Worm (Caenorhabditis elegans) whole organism, late embryonic: ENCODE data around the gene slc-17.4.

Source experiments
- C08G9.2 ChIP-seq: sonication (generic microtip); optimal IDR thresholded peaks from 2 replicates; lab custom pipeline; 2016; ENCODE audit warnings: mild to moderate bottlenecking, missing genetic modification characterization, moderate library complexity, missing compliant biosample characterization
- C38D4.7 ChIP-seq: fragments of 200-800 bp; sonication (Bioruptor generic); optimal IDR thresholded peaks from 2 replicates; lab custom pipeline; 2018; ENCODE audit warnings: mild to moderate bottlenecking, missing genetic modification characterization, moderate library complexity, missing compliant biosample characterization
- F13H6.1 ChIP-seq: sonication (generic microtip); optimal IDR thresholded peaks from 2 replicates; lab custom pipeline; 2016; ENCODE audit warnings: missing genetic modification characterization, missing compliant biosample characterization
- ahr-1 ChIP-seq: sonication (generic microtip); optimal IDR thresholded peaks from 2 replicates; lab custom pipeline; 2016; ENCODE audit warnings: missing genetic modification characterization, missing compliant biosample characterization
- ceh-14 ChIP-seq: sonication (generic microtip); optimal IDR thresholded peaks from 2 replicates; lab custom pipeline; 2016; ENCODE audit warnings: missing genotype, missing genetic modification characterization, missing compliant biosample characterization
- ceh-18 ChIP-seq: sonication (generic microtip); optimal IDR thresholded peaks from 2 replicates; lab custom pipeline; 2016; ENCODE audit warnings: missing genetic modification characterization, missing compliant biosample characterization
- ceh-19 ChIP-seq: fragments of 200-800 bp; sonication (Bioruptor generic); optimal IDR thresholded peaks from 2 replicates; lab custom pipeline; 2018; ENCODE audit warnings: mild to moderate bottlenecking, missing genetic modification characterization, missing compliant biosample characterization
- ceh-2 ChIP-seq: sonication (generic microtip); optimal IDR thresholded peaks from 2 replicates; lab custom pipeline; 2016; ENCODE audit warnings: missing genotype, missing genetic modification characterization, missing compliant biosample characterization
- ceh-22 ChIP-seq: sonication (generic microtip); optimal IDR thresholded peaks from 2 replicates; lab custom pipeline; 2017; ENCODE audit warnings: missing biosample characterization, missing genetic modification characterization
- ceh-24 ChIP-seq: sonication (generic microtip); optimal IDR thresholded peaks from 2 replicates; lab custom pipeline; 2016; ENCODE audit warnings: mild to moderate bottlenecking, missing genetic modification characterization, missing compliant biosample characterization
- ceh-31 ChIP-seq: sonication (generic microtip); optimal IDR thresholded peaks from 2 replicates; lab custom pipeline; 2016; ENCODE audit warnings: missing genetic modification characterization, missing compliant biosample characterization
- ceh-34 ChIP-seq: sonication (generic microtip); optimal IDR thresholded peaks from 2 replicates; lab custom pipeline; 2016; ENCODE audit warnings: mild to moderate bottlenecking, missing genetic modification characterization, missing compliant biosample characterization
- ceh-45 ChIP-seq: fragments of 200-800 bp; sonication (Bioruptor generic); IDR thresholded peaks from 2 replicates; pipeline ENCODE4 v1.3.6; 2022; ENCODE audit warnings: missing genetic modification reagents, missing genetic modification characterization, missing compliant biosample characterization
- ceh-48 ChIP-seq: sonication (generic microtip); optimal IDR thresholded peaks from 2 replicates; lab custom pipeline; 2016; ENCODE audit warnings: missing genetic modification characterization, inconsistent platforms, missing compliant biosample characterization
- ceh-6 ChIP-seq: fragments of 200-800 bp; sonication (Bioruptor generic); optimal IDR thresholded peaks from 2 replicates; lab custom pipeline; 2018; ENCODE audit warnings: mild to moderate bottlenecking, missing genetic modification characterization, missing compliant biosample characterization
- ceh-9 ChIP-seq: sonication (generic microtip); optimal IDR thresholded peaks from 2 replicates; lab custom pipeline; 2016; ENCODE audit warnings: mild to moderate bottlenecking, missing genetic modification characterization, inconsistent platforms, missing compliant biosample characterization
- dve-1 ChIP-seq: sonication (generic microtip); optimal IDR thresholded peaks from 2 replicates; lab custom pipeline; 2017; ENCODE audit warnings: antibody characterized with exemption, mild to moderate bottlenecking, missing genetic modification characterization, missing compliant biosample characterization
- elt-4 ChIP-seq: sonication (generic microtip); optimal IDR thresholded peaks from 2 replicates; lab custom pipeline; 2016; ENCODE audit warnings: missing genetic modification characterization, missing compliant biosample characterization
- ets-4 ChIP-seq: sonication (generic microtip); optimal IDR thresholded peaks from 2 replicates; lab custom pipeline; 2016; ENCODE audit warnings: missing genetic modification characterization, missing compliant biosample characterization
- fax-1 ChIP-seq: sonication (generic microtip); optimal IDR thresholded peaks from 2 replicates; lab custom pipeline; 2016; ENCODE audit warnings: missing genotype, missing genetic modification characterization, missing compliant biosample characterization
- fkh-10 ChIP-seq: fragments of 150-350 bp; optimal IDR thresholded peaks from 2 replicates; lab custom pipeline; 2014; ENCODE audit warnings: missing biosample characterization, missing genetic modification reagents, missing genetic modification characterization
- fkh-6 ChIP-seq: sonication (generic microtip); optimal IDR thresholded peaks from 2 replicates; lab custom pipeline; 2016; ENCODE audit warnings: missing genetic modification characterization, missing compliant biosample characterization
- gmeb-2 ChIP-seq: sonication (generic microtip); optimal IDR thresholded peaks from 2 replicates; lab custom pipeline; 2016; ENCODE audit warnings: missing genetic modification characterization, inconsistent platforms, missing compliant biosample characterization
- hlh-13 ChIP-seq: fragments of 200-800 bp; sonication (Bioruptor generic); optimal IDR thresholded peaks from 2 replicates; lab custom pipeline; 2018; ENCODE audit warnings: mild to moderate bottlenecking, missing genetic modification characterization, missing compliant biosample characterization
- hlh-30 ChIP-seq: sonication (generic microtip); optimal IDR thresholded peaks from 2 replicates; lab custom pipeline; 2017; ENCODE audit warnings: antibody characterized with exemption, missing genetic modification characterization, missing compliant biosample characterization; ENCODE audit not compliant: insufficient read depth
- lim-6 ChIP-seq: sonication (generic microtip); optimal IDR thresholded peaks from 2 replicates; lab custom pipeline; 2016; ENCODE audit warnings: missing genetic modification characterization, missing compliant biosample characterization
- lin-11 ChIP-seq: fragments of 200-800 bp; sonication (Bioruptor generic); optimal IDR thresholded peaks from 2 replicates; lab custom pipeline; 2018; ENCODE audit warnings: mild to moderate bottlenecking, missing genetic modification characterization, missing compliant biosample characterization
- madf-2 ChIP-seq: sonication (generic microtip); optimal IDR thresholded peaks from 2 replicates; lab custom pipeline; 2017; ENCODE audit warnings: missing genetic modification characterization, missing compliant biosample characterization
- mec-3 ChIP-seq: sonication (generic microtip); optimal IDR thresholded peaks from 2 replicates; lab custom pipeline; 2016; ENCODE audit warnings: borderline replicate concordance, missing genetic modification characterization, missing compliant biosample characterization
- nfya-1 ChIP-seq: sonication (generic microtip); optimal IDR thresholded peaks from 2 replicates; lab custom pipeline; 2017; ENCODE audit warnings: missing genetic modification characterization, mild to moderate bottlenecking, missing compliant biosample characterization, antibody characterized with exemption, moderate library complexity
- nhr-11 ChIP-seq: fragments of 150-350 bp; optimal IDR thresholded peaks from 2 replicates; lab custom pipeline; 2014; ENCODE audit warnings: missing biosample characterization, missing genetic modification characterization
- nhr-232 ChIP-seq: sonication (generic microtip); optimal IDR thresholded peaks from 2 replicates; lab custom pipeline; 2016; ENCODE audit warnings: missing genetic modification characterization, missing compliant biosample characterization
- pag-3 ChIP-seq: sonication (generic microtip); optimal IDR thresholded peaks from 2 replicates; lab custom pipeline; 2016; ENCODE audit warnings: missing compliant biosample characterization, missing genetic modification characterization, borderline replicate concordance
- pat-9 ChIP-seq: fragments of 200-800 bp; sonication (Bioruptor generic); optimal IDR thresholded peaks from 2 replicates; lab custom pipeline; 2018; ENCODE audit warnings: mild to moderate bottlenecking, missing genetic modification characterization, moderate library complexity, missing compliant biosample characterization
- pax-1 ChIP-seq: fragments of 150-350 bp; optimal IDR thresholded peaks from 2 replicates; lab custom pipeline; 2014; ENCODE audit warnings: missing biosample characterization, missing genetic modification characterization
- pha-2 ChIP-seq: sonication (generic microtip); optimal IDR thresholded peaks from 2 replicates; lab custom pipeline; 2017; ENCODE audit warnings: mild to moderate bottlenecking, missing genetic modification characterization, missing compliant biosample characterization
- pqm-1 ChIP-seq: sonication (generic microtip); optimal IDR thresholded peaks from 2 replicates; lab custom pipeline; 2016; ENCODE audit warnings: missing genetic modification characterization, missing compliant biosample characterization
- pros-1 ChIP-seq: fragments of 150-350 bp; optimal IDR thresholded peaks from 2 replicates; lab custom pipeline; 2014; ENCODE audit warnings: missing biosample characterization, missing genetic modification reagents, missing genetic modification characterization
- sox-2 ChIP-seq: fragments of 200-800 bp; sonication (Bioruptor generic); IDR thresholded peaks from 2 replicates; pipeline ENCODE4 v1.3.6; 2022; ENCODE audit warnings: missing genetic modification reagents, missing genetic modification characterization, missing compliant biosample characterization
- unc-3 ChIP-seq, 2 experiments: fragments of 200-800 bp in 1 of 2; sonication (Bioruptor generic) in 1 of 2; sonication (generic microtip) in 1 of 2; conservative IDR thresholded peaks in 1 of 2; optimal IDR thresholded peaks in 1 of 2; 2 replicates each; pipeline versions ENCODE4 v1.3.6 to Lab custom; 2016 to 2022; ENCODE audit warnings: missing compliant biosample characterization in 2 of 2, missing genetic modification characterization in 2 of 2, missing genetic modification reagents in 1 of 2
- unc-55 ChIP-seq: sonication (generic microtip); optimal IDR thresholded peaks from 2 replicates; lab custom pipeline; 2017; ENCODE audit warnings: missing biosample characterization, missing genetic modification reagents, missing genetic modification characterization
- unc-86 ChIP-seq: sonication (generic microtip); optimal IDR thresholded peaks from 2 replicates; lab custom pipeline; 2016; ENCODE audit warnings: missing genetic modification characterization, missing compliant biosample characterization
- ztf-16 ChIP-seq: sonication (generic microtip); optimal IDR thresholded peaks from 2 replicates; lab custom pipeline; 2017; ENCODE audit warnings: missing genetic modification characterization, missing compliant biosample characterization

Gene slc-17.4

DNA sequence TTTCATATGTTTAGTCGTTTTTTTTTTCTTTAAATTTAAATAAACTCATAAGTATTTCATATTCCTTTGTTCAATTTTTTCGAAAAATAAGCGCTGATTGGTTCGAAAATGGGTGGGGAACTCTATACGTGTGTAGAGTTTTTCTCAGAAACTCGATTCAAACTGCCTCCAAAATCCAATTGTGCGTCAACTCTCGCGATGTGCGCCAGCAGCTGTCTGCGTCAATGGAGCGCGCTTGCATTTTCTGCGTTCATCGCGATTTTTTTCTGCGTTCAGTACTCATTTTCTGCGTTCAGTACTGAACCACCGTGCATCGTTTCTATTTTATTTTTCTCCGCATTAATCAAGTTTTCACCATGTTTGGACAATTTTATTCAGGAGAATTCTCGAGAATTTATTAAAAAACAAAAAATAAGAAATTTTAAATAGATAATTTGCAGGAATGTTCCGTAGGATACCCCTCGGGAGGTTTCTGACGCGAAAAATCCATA lies 41.8 kb downstream of the slc-17.4 start, which contains the start of gene eelo-2 (continued):
- TF ChIP-seq unc-3 (GFP tag; conservative IDR thresholded peaks at IDR 0.05; lab: Robert Waterston, UW), result peak; percentile 37; the same call in 1 of the 2 replicates
- TF ChIP-seq unc-3 (tag; optimal IDR thresholded peaks at IDR 0.05; lab: Kevin White, UChicago), result peak; percentile 30
- peak; percentile 93 for TF ChIP-seq nfya-1 (tag; lab: Kevin White, UChicago)
- TF ChIP-seq ceh-48 (tag; lab: Kevin White, UChicago), result peak; percentile 50
- peak; percentile 63 for TF ChIP-seq unc-86
- TF ChIP-seq lim-6 (tag; lab: Kevin White, UChicago), result peak; percentile 47
- TF ChIP-seq madf-2 (tag; lab: Kevin White, UChicago), result peak; percentile 33
- peak; percentile 49 for TF ChIP-seq ceh-14 (tag; lab: Kevin White, UChicago)
- TF ChIP-seq ztf-16 (tag; lab: Kevin White, UChicago), result peak; percentile 69
- no peak for TF ChIP-seq ceh-9 (tag; lab: Kevin White, UChicago)
- TF ChIP-seq ceh-34 (tag; lab: Kevin White, UChicago), result peak; percentile 83
- TF ChIP-seq F13H6.1 (tag; lab: Kevin White, UChicago), result peak; percentile 35
- peak; percentile 49 for TF ChIP-seq ceh-2 (tag; lab: Kevin White, UChicago)
- TF ChIP-seq hlh-13 (GFP tag; lab: Kevin White, UChicago), result no peak
- TF ChIP-seq C08G9.2 (tag; lab: Kevin White, UChicago), result peak; percentile 46
- TF ChIP-seq ceh-6 (GFP tag; lab: Kevin White, UChicago), result peak; percentile 53
- peak; percentile 69 for TF ChIP-seq ets-4 (tag; lab: Kevin White, UChicago)
- TF ChIP-seq ceh-31 (tag; lab: Kevin White, UChicago), result peak; percentile 86
- peak; percentile 60 for TF ChIP-seq hlh-30 (tag; lab: Kevin White, UChicago)
- TF ChIP-seq lin-11 (tag; lab: Kevin White, UChicago), result no peak
- TF ChIP-seq dve-1 (tag; lab: Kevin White, UChicago), result peak; percentile 88
- no peak for TF ChIP-seq nhr-11 (tag; lab: Kevin White, UChicago)
- TF ChIP-seq ceh-19 (GFP tag; lab: Kevin White, UChicago), result peak; percentile 6
- 0 out of 2 replicates have a peak, but pooled peaks have one; percentile 34 for TF ChIP-seq sox-2
- TF ChIP-seq pax-1 (tag; lab: Kevin White, UChicago), result peak; percentile 61
- peak; percentile 2 for TF ChIP-seq ahr-1
- TF ChIP-seq fkh-10 (GFP tag; lab: Kevin White, UChicago), result peak; percentile 57
- TF ChIP-seq, all 69 proteins: peak for 42

DNA sequence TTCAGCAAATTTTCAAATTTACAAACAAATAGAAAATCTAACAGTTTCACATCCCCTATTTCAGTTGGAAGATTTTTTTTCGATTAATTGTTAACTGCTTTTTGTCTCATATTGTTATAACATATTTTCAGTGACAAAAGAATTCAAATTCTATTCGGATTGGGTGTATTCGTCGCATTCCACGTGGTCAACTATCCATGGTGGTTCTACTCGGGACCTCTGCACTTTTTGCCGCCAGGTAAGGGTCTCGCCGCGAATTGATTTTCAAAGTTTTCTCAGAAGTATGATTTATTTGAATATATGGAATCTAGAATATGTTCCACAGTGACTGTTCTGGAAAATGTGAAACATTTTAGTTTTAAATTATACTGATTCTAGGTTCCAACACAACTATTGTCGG lies 43.0 kb downstream of the slc-17.4 start:
- TF ChIP-seq unc-3 (GFP tag; conservative IDR thresholded peaks at IDR 0.05; lab: Robert Waterston, UW) (no peak), unc-3 (tag; optimal IDR thresholded peaks at IDR 0.05; lab: Kevin White, UChicago) (no peak), unc-55 (GFP tag; lab: Kevin White, UChicago) (no peak), pros-1 (tag; lab: Kevin White, UChicago) (no peak), gmeb-2 (no peak), elt-4 (tag; lab: Kevin White, UChicago) (no peak), ceh-14 (tag; lab: Kevin White, UChicago) (no peak), pha-2 (no peak), ceh-31 (tag; lab: Kevin White, UChicago) (no peak), ceh-22 (tag; lab: Kevin White, UChicago) (no peak), ceh-18 (tag; lab: Kevin White, UChicago) (no peak), nhr-232 (tag; lab: Kevin White, UChicago) (no peak), pat-9 (tag; lab: Kevin White, UChicago) (no peak), fax-1 (tag; lab: Kevin White, UChicago) (no peak), pqm-1 (tag; lab: Kevin White, UChicago) (no peak)

DNA sequence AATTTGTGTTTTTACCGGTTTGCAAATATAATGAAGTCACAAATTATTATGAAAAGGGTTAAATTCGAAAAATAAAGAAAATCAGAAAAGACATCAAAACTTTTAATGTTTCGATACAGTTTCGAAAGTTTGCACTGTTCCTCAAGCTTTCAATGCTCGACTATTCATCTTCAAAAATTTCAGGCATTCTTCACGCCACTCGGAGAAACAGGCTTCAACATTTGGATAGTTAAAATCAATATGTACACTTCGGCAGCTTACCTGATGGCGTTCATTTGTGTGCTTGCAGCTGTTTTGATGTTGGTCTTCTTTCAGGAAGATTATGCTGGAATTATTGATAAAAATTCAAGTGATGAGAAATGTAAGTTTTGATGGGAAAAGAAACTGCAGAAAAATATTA lies 44.3 kb downstream of the slc-17.4 start:
- TF ChIP-seq ceh-19 (GFP tag; lab: Kevin White, UChicago) (no peak), pha-2 (no peak), C38D4.7 (GFP tag; lab: Kevin White, UChicago) (no peak), ceh-45 (GFP tag; lab: Robert Waterston, UW) (no peak), mec-3 (tag; lab: Kevin White, UChicago) (no peak), ztf-16 (tag; lab: Kevin White, UChicago) (no peak), pag-3 (tag; lab: Kevin White, UChicago) (no peak), fkh-6 (tag; lab: Kevin White, UChicago) (no peak), ceh-9 (tag; lab: Kevin White, UChicago) (no peak), hlh-13 (GFP tag; lab: Kevin White, UChicago) (no peak), ceh-18 (tag; lab: Kevin White, UChicago) (no peak), ets-4 (tag; lab: Kevin White, UChicago) (no peak), ceh-24 (tag; lab: Kevin White, UChicago) (no peak)
